Fruit fly (Drosophila melanogaster): ENCODE results near the gene CG9072.

DNA sequence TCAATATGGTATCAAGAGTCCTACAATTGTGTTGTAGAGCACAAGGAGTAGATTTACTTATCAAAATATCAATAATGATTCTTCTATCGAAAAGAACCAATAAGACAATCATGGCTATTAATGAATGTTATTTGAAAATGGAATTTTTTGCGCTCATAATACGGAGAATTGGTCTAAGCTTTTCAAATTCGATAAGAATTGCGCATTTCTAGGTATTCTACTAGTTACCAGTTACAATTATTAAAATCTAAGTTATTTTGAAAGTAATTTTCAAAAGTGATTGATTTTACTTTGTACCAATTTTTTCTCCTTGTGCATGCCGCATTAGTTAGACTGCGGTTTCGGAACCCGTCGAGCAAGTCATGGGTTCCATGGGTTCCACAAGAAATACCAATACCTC lies 25.7 kb downstream of the CG9072 start:
- TF ChIP-seq CG8478 (optimal IDR thresholded peaks at IDR 0.05), result no peak
- TF ChIP-seq CTCF (optimal IDR thresholded peaks at IDR 0.05), result no peak
